Worm (Caenorhabditis elegans): Measurements from ENCODE around the gene spe-10.

ce11 chrV:10418961-10419360, 34.9 kb downstream of the spe-10 start, which contains the start of gene F15H10.5:
- no peak for TF ChIP-seq nhr-2 (tag; optimal IDR thresholded peaks at IDR 0.05)
- TF ChIP-seq unc-62 (GFP tag; optimal IDR thresholded peaks at IDR 0.05), result no peak
- no peak for TF ChIP-seq blmp-1 (tag; optimal IDR thresholded peaks at IDR 0.05)
- TF ChIP-seq nhr-28 (tag; optimal IDR thresholded peaks at IDR 0.05), result no peak
- no peak for TF ChIP-seq zip-8 (tag; optimal IDR thresholded peaks at IDR 0.05)
- TF ChIP-seq unc-39 (tag; optimal IDR thresholded peaks at IDR 0.05), result no peak
- TF ChIP-seq sptf-1 (tag; optimal IDR thresholded peaks at IDR 0.05), result no peak
- TF ChIP-seq cnd-1 (tag; optimal IDR thresholded peaks at IDR 0.05), result no peak
- no peak for TF ChIP-seq elt-3 (tag; optimal IDR thresholded peaks at IDR 0.05)
